Worm (Caenorhabditis elegans): ENCODE results near the gene srg-41.
A peak's percentile ranks its signal among the peaks of the same experiment; 100 is the strongest.

Gene srg-41

DNA sequence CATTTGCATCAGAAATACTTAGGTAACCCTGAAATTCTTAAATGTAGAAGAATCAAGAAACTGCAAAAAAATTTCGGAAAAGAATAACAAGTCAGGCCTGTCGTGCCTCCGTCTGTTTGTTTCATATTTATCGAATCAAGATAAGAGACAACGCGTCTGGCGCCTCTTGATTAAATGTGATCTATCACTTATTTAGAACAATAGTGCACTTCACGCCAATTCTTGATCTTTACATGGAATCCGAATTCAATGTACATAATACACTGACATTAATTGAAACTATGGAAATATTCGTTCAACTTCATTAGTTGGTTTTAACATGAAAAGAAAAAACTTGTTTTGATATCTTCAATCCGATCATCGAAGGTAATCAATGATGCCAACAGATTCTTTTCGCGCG is 39.2 kb downstream of the srg-41 start, which contains the start of gene mboa-2:
mboa-2 (minus strand) TSS at position 28 of the 400 bp plus-strand sequence.
- TF ChIP-seq nhr-25 (tag; optimal IDR thresholded peaks at IDR 0.05) = peak; percentile 30
- no peak for TF ChIP-seq alr-1 (tag; optimal IDR thresholded peaks at IDR 0.05)
- TF ChIP-seq F13H6.1 (tag; optimal IDR thresholded peaks at IDR 0.05) = peak; percentile 28
- TF ChIP-seq nhr-11 (tag; optimal IDR thresholded peaks at IDR 0.05) = no peak
- peak; percentile 58 for TF ChIP-seq sma-3 (GFP tag; optimal IDR thresholded peaks at IDR 0.05)
- peak; percentile 25 for TF ChIP-seq sem-4 (tag; optimal IDR thresholded peaks at IDR 0.05)
- no peak for TF ChIP-seq unc-39 (tag; optimal IDR thresholded peaks at IDR 0.05)
- TF ChIP-seq gmeb-1 (tag; optimal IDR thresholded peaks at IDR 0.05) = peak; percentile 37
- TF ChIP-seq elt-1 (tag; optimal IDR thresholded peaks at IDR 0.05) = no peak
- no peak for TF ChIP-seq aly-2 (tag; optimal IDR thresholded peaks at IDR 0.05)
- no peak for TF ChIP-seq ceh-82 (tag; optimal IDR thresholded peaks at IDR 0.05)
- TF ChIP-seq mbf-1 (tag; optimal IDR thresholded peaks at IDR 0.05) = no peak
- peak; percentile 59 for TF ChIP-seq nhr-6 (tag; optimal IDR thresholded peaks at IDR 0.05)
- no peak for TF ChIP-seq ceh-16 (tag; optimal IDR thresholded peaks at IDR 0.05)
- TF ChIP-seq nhr-10 (tag; optimal IDR thresholded peaks at IDR 0.05) = no peak
- TF ChIP-seq C34F6.9 (tag; optimal IDR thresholded peaks at IDR 0.05) = no peak
- TF ChIP-seq lsy-2 (tag; optimal IDR thresholded peaks at IDR 0.05) = peak; percentile 23 to 41
- TF ChIP-seq egl-27 (tag; optimal IDR thresholded peaks at IDR 0.05) = no peak
- peak; percentile 43 for TF ChIP-seq nhr-129 (tag; optimal IDR thresholded peaks at IDR 0.05)
- no peak for TF ChIP-seq nhr-237 (tag; optimal IDR thresholded peaks at IDR 0.05)
- TF ChIP-seq lin-13 (GFP tag; optimal IDR thresholded peaks at IDR 0.05) = peak; percentile 72
- peak; percentile 51 for TF ChIP-seq sma-9 (GFP tag; optimal IDR thresholded peaks at IDR 0.05)
- no peak for TF ChIP-seq sma-9 (tag; optimal IDR thresholded peaks at IDR 0.05)
- TF ChIP-seq nhr-12 (tag; optimal IDR thresholded peaks at IDR 0.05) = no peak
- peak; percentile 50 for TF ChIP-seq crh-2 (tag; optimal IDR thresholded peaks at IDR 0.05)
- TF ChIP-seq ztf-4 (tag; optimal IDR thresholded peaks at IDR 0.05) = peak; percentile 56
- no peak for TF ChIP-seq blmp-1 (tag; optimal IDR thresholded peaks at IDR 0.05; ENCODE audit: insufficient read depth)
- TF ChIP-seq nhr-77 (tag; optimal IDR thresholded peaks at IDR 0.05) = peak; percentile 22

DNA sequence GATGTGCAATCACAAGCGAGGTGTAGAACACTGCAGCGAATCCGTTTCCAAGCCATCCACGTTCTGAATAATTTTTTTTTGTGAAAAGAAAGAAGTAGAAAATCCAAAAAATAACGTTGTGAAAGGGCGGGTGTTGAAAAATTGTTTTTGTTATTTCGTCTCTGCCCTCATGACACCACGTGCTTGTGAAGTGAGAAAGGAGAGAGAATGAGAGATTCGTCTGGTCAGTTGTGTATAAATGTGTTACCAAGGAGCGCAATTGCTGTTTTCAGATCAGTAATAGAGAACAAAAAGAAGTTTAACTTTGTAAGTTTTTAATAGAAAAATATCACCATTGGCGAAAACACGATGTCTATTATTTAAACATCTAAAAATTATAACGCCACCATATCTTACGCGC is 40.4 kb downstream of the srg-41 start:
- TF ChIP-seq sma-9 (GFP tag; optimal IDR thresholded peaks at IDR 0.05) (peak; percentile 39), sma-9 (tag; optimal IDR thresholded peaks at IDR 0.05) (no peak), nhr-11 (tag; optimal IDR thresholded peaks at IDR 0.05) (no peak), unc-55 (GFP tag; optimal IDR thresholded peaks at IDR 0.05) (peak; percentile 24), nhr-6 (tag; optimal IDR thresholded peaks at IDR 0.05) (no peak), crh-2 (tag; optimal IDR thresholded peaks at IDR 0.05) (peak; percentile 34), lsy-2 (tag; optimal IDR thresholded peaks at IDR 0.05) (peak in 1 of 2 experiments; percentile 62), nhr-129 (tag; optimal IDR thresholded peaks at IDR 0.05) (peak; percentile 85), ama-1 (optimal IDR thresholded peaks at IDR 0.05) (peak; percentile 9), nhr-25 (tag; optimal IDR thresholded peaks at IDR 0.05) (peak; percentile 60), mdl-1 (tag; optimal IDR thresholded peaks at IDR 0.05) (peak; percentile 42 to 61), R02D3.7 (tag; optimal IDR thresholded peaks at IDR 0.05) (no peak), fos-1 (tag; optimal IDR thresholded peaks at IDR 0.05) (peak; percentile 23), F13H6.1 (tag; optimal IDR thresholded peaks at IDR 0.05) (peak; percentile 3), C34F6.9 (tag; optimal IDR thresholded peaks at IDR 0.05) (peak; percentile 74), nhr-10 (tag; optimal IDR thresholded peaks at IDR 0.05) (no peak)

ce11 chrV:11119294-11119755 is 42.4 kb downstream of the srg-41 start, which contains the start of gene scb-1:
Gene scb-1, minus strand, starts transcription at chrV:11119705.
- peak; percentile 26 for TF ChIP-seq Y55F3AM.14 (GFP tag; optimal IDR thresholded peaks at IDR 0.05)
- TF ChIP-seq nhr-25 (tag; optimal IDR thresholded peaks at IDR 0.05) = peak; percentile 8
- peak; percentile 2 for TF ChIP-seq nhr-129 (tag; optimal IDR thresholded peaks at IDR 0.05)
- TF ChIP-seq mbf-1 (tag; optimal IDR thresholded peaks at IDR 0.05) = no peak

- TF ChIP-seq nhr-237 (tag; optimal IDR thresholded peaks at IDR 0.05) (no peak), lsy-2 (tag; optimal IDR thresholded peaks at IDR 0.05) (peak in 1 of 2 experiments; percentile 48), crh-2 (tag; optimal IDR thresholded peaks at IDR 0.05) (no peak), egl-27 (tag; optimal IDR thresholded peaks at IDR 0.05) (no peak), unc-55 (GFP tag; optimal IDR thresholded peaks at IDR 0.05) (no peak), aly-2 (tag; optimal IDR thresholded peaks at IDR 0.05) (no peak), ama-1 (optimal IDR thresholded peaks at IDR 0.05) (peak; percentile 77), nhr-23 (tag; optimal IDR thresholded peaks at IDR 0.05) (no peak), mbf-1 (tag; optimal IDR thresholded peaks at IDR 0.05) (no peak), sma-9 (GFP tag; optimal IDR thresholded peaks at IDR 0.05) (peak; percentile 12), sma-9 (tag; optimal IDR thresholded peaks at IDR 0.05) (no peak), nhr-77 (tag; optimal IDR thresholded peaks at IDR 0.05) (no peak), ztf-4 (tag; optimal IDR thresholded peaks at IDR 0.05) (peak; percentile 30), nhr-129 (tag; optimal IDR thresholded peaks at IDR 0.05) (peak; percentile 6), skn-1 (tag; optimal IDR thresholded peaks at IDR 0.05) (no peak), sma-3 (GFP tag; optimal IDR thresholded peaks at IDR 0.05) (peak; percentile 28), elt-3 (tag; optimal IDR thresholded peaks at IDR 0.05) (no peak)
Measured at ce11 chrV:11118179-11118725, 43.4 kb downstream of the srg-41 start.

Measured in whole organism, L2 larva.